Worm (Caenorhabditis elegans) whole organism, mixed stage, embryonic: ENCODE measurements around the gene fbxa-164.

ENCODE experiments used
- bed-3 ChIP-seq: fragments of 200-800 bp; sonication (Bioruptor generic); optimal IDR thresholded peaks from 3 replicates; lab custom pipeline; 2018; ENCODE audit warnings: mild to moderate bottlenecking, missing genetic modification characterization, moderate library complexity, missing compliant biosample characterization
- ceh-39 ChIP-seq: fragments of 150-350 bp; optimal IDR thresholded peaks from 2 replicates; lab custom pipeline; 2014; ENCODE audit warnings: missing biosample characterization, missing genetic modification characterization
- ceh-43 ChIP-seq: fragments of 200-800 bp; sonication (Bioruptor generic); optimal IDR thresholded peaks from 2 replicates; lab custom pipeline; 2018; ENCODE audit warnings: mild to moderate bottlenecking, missing genetic modification characterization, moderate library complexity, missing compliant biosample characterization
- ceh-83 ChIP-seq: fragments of 200-800 bp; sonication (Bioruptor generic); optimal IDR thresholded peaks from 2 replicates; lab custom pipeline; 2018; ENCODE audit warnings: mild to moderate bottlenecking, missing genetic modification characterization, missing compliant biosample characterization
- drap-1 ChIP-seq: fragments of 200-800 bp; sonication (Bioruptor generic); optimal IDR thresholded peaks from 3 replicates; lab custom pipeline; 2018; ENCODE audit warnings: mild to moderate bottlenecking, missing genetic modification characterization, missing compliant biosample characterization
- elt-1 ChIP-seq: sonication (generic microtip); optimal IDR thresholded peaks from 2 replicates; lab custom pipeline; 2017; ENCODE audit warnings: missing genetic modification characterization, mild to moderate bottlenecking, missing compliant biosample characterization, antibody characterized with exemption, moderate library complexity, borderline replicate concordance; ENCODE audit not compliant: insufficient read depth
- flh-1 ChIP-seq: fragments of 200-800 bp; sonication (Bioruptor generic); optimal IDR thresholded peaks from 2 replicates; lab custom pipeline; 2018; ENCODE audit warnings: mild to moderate bottlenecking, missing genetic modification characterization, moderate library complexity, missing compliant biosample characterization
- mab-5 ChIP-seq: fragments of 150-350 bp; optimal IDR thresholded peaks from 2 replicates; lab custom pipeline; 2014; ENCODE audit warnings: missing biosample characterization, missing genetic modification characterization
- mep-1 ChIP-seq: fragments of 150-350 bp; optimal IDR thresholded peaks from 2 replicates; lab custom pipeline; 2017; ENCODE audit warnings: missing biosample characterization, missing genetic modification reagents, missing genetic modification characterization, inconsistent platforms
- nhr-2 ChIP-seq: fragments of 150-350 bp; optimal IDR thresholded peaks from 2 replicates; lab custom pipeline; 2014; ENCODE audit warnings: missing biosample characterization, missing genetic modification characterization
- sptf-1 ChIP-seq: sonication (generic microtip); optimal IDR thresholded peaks from 2 replicates; lab custom pipeline; 2017; ENCODE audit warnings: mild to moderate bottlenecking, missing genetic modification characterization, moderate library complexity, missing compliant biosample characterization
- tbx-8 ChIP-seq: fragments of 200-800 bp; sonication (Bioruptor generic); optimal IDR thresholded peaks from 2 replicates; lab custom pipeline; 2018; ENCODE audit warnings: mild to moderate bottlenecking, missing genetic modification characterization, moderate library complexity, missing compliant biosample characterization
- zip-8 ChIP-seq: fragments of 150-350 bp; optimal IDR thresholded peaks from 2 replicates; lab custom pipeline; 2014; ENCODE audit warnings: missing biosample characterization, missing genetic modification characterization
- ztf-11 ChIP-seq: fragments of 150-350 bp; optimal IDR thresholded peaks from 2 replicates; lab custom pipeline; 2014; ENCODE audit warnings: missing biosample characterization, missing genetic modification characterization

The fbxa-164 gene

DNA sequence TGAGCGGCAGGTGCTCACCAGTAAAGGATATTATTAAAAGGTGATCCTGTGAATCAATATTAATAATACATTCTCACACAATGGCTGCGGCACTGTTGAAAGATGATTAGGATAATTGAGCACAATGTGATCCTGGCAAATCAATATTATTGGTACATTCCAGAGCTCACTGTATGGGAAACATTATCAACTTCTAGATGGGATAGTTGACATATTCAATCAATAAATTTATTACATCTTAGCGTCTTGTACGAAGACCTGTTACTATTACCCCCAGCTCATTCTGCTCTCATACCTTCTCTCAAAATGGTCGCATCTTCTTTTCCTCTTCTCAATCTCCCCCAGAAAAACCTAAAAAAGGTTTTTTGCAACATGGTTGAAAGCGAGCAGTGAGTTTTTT, 45.7 kb downstream of the fbxa-164 start, which contains the start of gene fbxb-49:
Gene fbxb-49 (plus strand): TSS at position 301 of the 400 bp plus-strand sequence.
- TF ChIP-seq mab-5 (tag; lab: Kevin White, UChicago) (no peak), ztf-11 (tag; lab: Kevin White, UChicago) (no peak)

DNA sequence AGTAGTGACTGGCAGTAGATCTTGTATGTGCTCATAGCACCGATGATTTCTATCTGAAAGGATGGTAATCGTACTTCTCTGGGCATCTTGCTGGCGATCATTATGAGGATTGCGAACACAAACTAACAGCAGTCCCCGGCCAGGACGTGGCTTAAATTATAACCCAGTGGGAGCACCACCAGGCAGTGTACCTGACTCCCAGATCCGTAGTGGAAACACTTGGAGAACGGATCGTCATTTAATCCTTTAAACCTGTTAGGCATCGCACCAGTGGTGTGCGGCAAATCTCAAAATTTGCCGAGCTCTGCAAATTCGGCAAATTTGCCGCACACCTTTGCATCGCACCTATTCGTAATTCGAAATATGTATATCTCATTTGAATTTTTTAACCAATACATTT, 46.2 kb downstream of the fbxa-164 start, which contains the start of gene K05F6.8:
Gene K05F6.8 (minus strand): TSS at position 101 of the 400 bp plus-strand sequence.
- TF ChIP-seq ceh-83 = no peak
- no peak for TF ChIP-seq flh-1 (GFP tag; lab: Kevin White, UChicago)
- no peak for TF ChIP-seq ceh-43
- TF ChIP-seq tbx-8 (GFP tag; lab: Kevin White, UChicago) = no peak
- no peak for TF ChIP-seq nhr-2 (tag; lab: Kevin White, UChicago)
- no peak for TF ChIP-seq sptf-1 (tag; lab: Kevin White, UChicago)
- no peak for TF ChIP-seq mep-1 (tag; lab: Kevin White, UChicago)
- TF ChIP-seq zip-8 (tag; lab: Kevin White, UChicago) = no peak
- TF ChIP-seq bed-3 (GFP tag; lab: Kevin White, UChicago) = no peak
- no peak for TF ChIP-seq drap-1 (GFP tag; lab: Kevin White, UChicago)
- TF ChIP-seq ceh-39 (tag; lab: Kevin White, UChicago) = no peak
- no peak for TF ChIP-seq elt-1 (tag; lab: Kevin White, UChicago)
- TF ChIP-seq, all 35 proteins: peak for 0
